Worm (Caenorhabditis elegans) whole organism, L1 larva: Measurements from ENCODE around the gene K02D10.8.

ENCODE experiments used
- C04F5.9 ChIP-seq: sonication (generic microtip); optimal IDR thresholded peaks from 2 replicates; lab custom pipeline; 2016; ENCODE audit warnings: missing genetic modification characterization, missing compliant biosample characterization
- C16A3.4 ChIP-seq: fragments of 150-350 bp; optimal IDR thresholded peaks from 2 replicates; lab custom pipeline; 2014; ENCODE audit warnings: missing biosample characterization, missing genetic modification characterization
- F16B12.6 ChIP-seq: fragments of 150-350 bp; optimal IDR thresholded peaks from 2 replicates; lab custom pipeline; 2014; ENCODE audit warnings: missing biosample characterization, missing genetic modification characterization
- Y116A8C.19 ChIP-seq: sonication (generic microtip); optimal IDR thresholded peaks from 2 replicates; lab custom pipeline; 2016; ENCODE audit warnings: missing compliant biosample characterization, missing genetic modification characterization, borderline replicate concordance
- aha-1 ChIP-seq: fragments of 150-350 bp; optimal IDR thresholded peaks from 2 replicates; lab custom pipeline; 2014; ENCODE audit warnings: missing biosample characterization, missing genetic modification characterization
- aly-2 ChIP-seq: fragments of 150-350 bp; optimal IDR thresholded peaks from 2 replicates; lab custom pipeline; 2014; ENCODE audit warnings: missing biosample characterization, missing genetic modification characterization
- ama-1 ChIP-seq: fragments of 150-350 bp; optimal IDR thresholded peaks from 2 replicates; lab custom pipeline; 2014
- blmp-1 ChIP-seq: fragments of 150-350 bp; optimal IDR thresholded peaks from 2 replicates; lab custom pipeline; 2014; ENCODE audit warnings: missing biosample characterization, missing genetic modification characterization
- ceh-63 ChIP-seq: fragments of 200-800 bp; sonication (Bioruptor generic); optimal IDR thresholded peaks from 2 replicates; lab custom pipeline; 2018; ENCODE audit warnings: mild to moderate bottlenecking, missing genetic modification characterization, missing compliant biosample characterization
- ceh-8 ChIP-seq: fragments of 200-800 bp; sonication (Bioruptor generic); optimal IDR thresholded peaks from 2 replicates; lab custom pipeline; 2018; ENCODE audit warnings: mild to moderate bottlenecking, missing genetic modification characterization, moderate library complexity, missing compliant biosample characterization
- ceh-82 ChIP-seq, 3 experiments: fragments of 150-350 bp in 1 of 3; sonication (generic microtip) in 2 of 3; optimal IDR thresholded peaks; 2 replicates each; lab custom pipeline; 2014 to 2017; ENCODE audit warnings: missing biosample characterization in 3 of 3, missing genetic modification characterization in 3 of 3
- egl-13 ChIP-seq: sonication (generic microtip); optimal IDR thresholded peaks from 2 replicates; lab custom pipeline; 2016; ENCODE audit warnings: missing genotype, missing genetic modification reagents, missing genetic modification characterization, missing compliant biosample characterization
- egl-27 ChIP-seq, 2 experiments: fragments of 150-350 bp in 1 of 2; sonication (generic microtip); optimal IDR thresholded peaks; 3 replicates each; lab custom pipeline; 2017 to 2018; ENCODE audit warnings: missing biosample characterization in 2 of 2, missing genetic modification characterization in 2 of 2, missing genetic modification reagents in 2 of 2
- elt-2 ChIP-seq: sonication (generic microtip); optimal IDR thresholded peaks from 2 replicates; lab custom pipeline; 2016; ENCODE audit warnings: missing genetic modification characterization, mild to moderate bottlenecking, inconsistent platforms, missing compliant biosample characterization, missing genetic modification reagents
- ets-5 ChIP-seq: fragments of 200-800 bp; sonication (Bioruptor generic); IDR thresholded peaks from 2 replicates; pipeline ENCODE4 v1.3.6; 2022; ENCODE audit warnings: missing genetic modification characterization, missing compliant biosample characterization
- grh-1 ChIP-seq: fragments of 200-800 bp; sonication (Bioruptor generic); IDR thresholded peaks from 2 replicates; pipeline ENCODE4 v1.3.6; 2022; ENCODE audit warnings: missing genetic modification reagents, missing genetic modification characterization, missing compliant biosample characterization
- hlh-17 ChIP-seq: fragments of 200-800 bp; sonication (Bioruptor generic); optimal IDR thresholded peaks from 2 replicates; lab custom pipeline; 2018; ENCODE audit warnings: missing genetic modification characterization, mild to moderate bottlenecking, missing compliant biosample characterization, moderate library complexity, borderline replicate concordance
- hlh-4 ChIP-seq: sonication (generic microtip); optimal IDR thresholded peaks from 2 replicates; lab custom pipeline; 2016; ENCODE audit warnings: mild to moderate bottlenecking, missing genetic modification characterization, missing compliant biosample characterization
- hpl-2 ChIP-seq: fragments of 150-350 bp; optimal IDR thresholded peaks from 2 replicates; lab custom pipeline; 2014; ENCODE audit warnings: missing biosample characterization, missing genetic modification reagents, missing genetic modification characterization
- lin-14 ChIP-seq: fragments of 200-800 bp; sonication (Bioruptor generic); optimal IDR thresholded peaks from 2 replicates; lab custom pipeline; 2018; ENCODE audit warnings: mild to moderate bottlenecking, missing genetic modification characterization, moderate library complexity, missing compliant biosample characterization
- lin-35 ChIP-seq, 2 experiments: fragments of 150-350 bp; optimal IDR thresholded peaks; 2 replicates each; lab custom pipeline; 2014; ENCODE audit warnings: missing biosample characterization in 2 of 2, missing genetic modification characterization in 2 of 2, missing genetic modification reagents in 2 of 2
- lin-39 ChIP-seq: fragments of 150-350 bp; optimal IDR thresholded peaks from 2 replicates; lab custom pipeline; 2014; ENCODE audit warnings: missing biosample characterization, missing genetic modification reagents, missing genetic modification characterization
- mab-9 ChIP-seq: fragments of 200-800 bp; sonication (Bioruptor generic); IDR thresholded peaks from 2 replicates; pipeline ENCODE4 v1.3.6; 2022; ENCODE audit warnings: missing genetic modification reagents, missing genetic modification characterization, missing compliant biosample characterization
- mef-2 ChIP-seq: fragments of 150-350 bp; optimal IDR thresholded peaks from 2 replicates; lab custom pipeline; 2014; ENCODE audit warnings: missing biosample characterization, missing genetic modification characterization
- nhr-12 ChIP-seq: sonication (generic microtip); optimal IDR thresholded peaks from 2 replicates; lab custom pipeline; 2017; ENCODE audit warnings: missing biosample characterization, missing genetic modification characterization
- nhr-19 ChIP-seq: fragments of 200-800 bp; sonication (Bioruptor generic); conservative IDR thresholded peaks from 2 replicates; pipeline ENCODE4 v1.3.6; 2022; ENCODE audit warnings: missing genetic modification characterization, missing compliant biosample characterization
- nhr-20 ChIP-seq: sonication (generic microtip); optimal IDR thresholded peaks from 2 replicates; lab custom pipeline; 2016; ENCODE audit warnings: mild to moderate bottlenecking, missing genetic modification characterization, missing compliant biosample characterization
- nhr-237 ChIP-seq: fragments of 150-350 bp; optimal IDR thresholded peaks from 2 replicates; lab custom pipeline; 2014; ENCODE audit warnings: missing biosample characterization, missing genetic modification characterization
- nhr-28 ChIP-seq: fragments of 150-350 bp; optimal IDR thresholded peaks from 2 replicates; lab custom pipeline; 2014; ENCODE audit warnings: missing biosample characterization, missing genetic modification characterization
- nhr-47 ChIP-seq: sonication (generic microtip); optimal IDR thresholded peaks from 2 replicates; lab custom pipeline; 2016; ENCODE audit warnings: mild to moderate bottlenecking, missing genetic modification characterization, moderate library complexity, missing compliant biosample characterization
- nhr-76 ChIP-seq: sonication (generic microtip); optimal IDR thresholded peaks from 2 replicates; lab custom pipeline; 2017; ENCODE audit warnings: missing biosample characterization, missing genetic modification characterization
- nhr-90 ChIP-seq: sonication (generic microtip); optimal IDR thresholded peaks from 2 replicates; lab custom pipeline; 2016; ENCODE audit warnings: mild to moderate bottlenecking, missing genetic modification characterization, missing compliant biosample characterization; ENCODE audit not compliant: poor library complexity
- pax-3 ChIP-seq: fragments of 200-800 bp; sonication (Bioruptor generic); optimal IDR thresholded peaks from 2 replicates; lab custom pipeline; 2018; ENCODE audit warnings: mild to moderate bottlenecking, missing genetic modification characterization, moderate library complexity, missing compliant biosample characterization
- skn-1 ChIP-seq: fragments of 150-350 bp; optimal IDR thresholded peaks from 2 replicates; lab custom pipeline; 2014; ENCODE audit warnings: missing biosample characterization, missing genetic modification characterization
- snu-23 ChIP-seq: sonication (generic microtip); optimal IDR thresholded peaks from 2 replicates; lab custom pipeline; 2016; ENCODE audit warnings: missing genetic modification characterization, missing compliant biosample characterization
- sox-4 ChIP-seq: sonication (generic microtip); optimal IDR thresholded peaks from 2 replicates; lab custom pipeline; 2016; ENCODE audit warnings: missing genetic modification characterization, missing compliant biosample characterization
- sup-37 ChIP-seq: fragments of 200-800 bp; sonication (Bioruptor generic); optimal IDR thresholded peaks from 2 replicates; lab custom pipeline; 2018; ENCODE audit warnings: mild to moderate bottlenecking, missing genetic modification characterization, missing compliant biosample characterization
- swsn-7 ChIP-seq: sonication (generic microtip); optimal IDR thresholded peaks from 2 replicates; lab custom pipeline; 2016; ENCODE audit warnings: missing genetic modification characterization, missing compliant biosample characterization
- tlp-1 ChIP-seq: fragments of 150-350 bp; optimal IDR thresholded peaks from 2 replicates; lab custom pipeline; 2014; ENCODE audit warnings: missing biosample characterization, missing genetic modification characterization
- unc-130 ChIP-seq: fragments of 150-350 bp; optimal IDR thresholded peaks from 2 replicates; lab custom pipeline; 2017; ENCODE audit warnings: missing biosample characterization, missing genetic modification characterization, inconsistent platforms
- unc-62 ChIP-seq: fragments of 150-350 bp; optimal IDR thresholded peaks from 2 replicates; lab custom pipeline; 2014; ENCODE audit warnings: missing biosample characterization, missing genetic modification reagents, missing genetic modification characterization
- vab-15 ChIP-seq: sonication (generic microtip); optimal IDR thresholded peaks from 2 replicates; lab custom pipeline; 2017; ENCODE audit warnings: missing genotype, mild to moderate bottlenecking, missing genetic modification characterization, missing compliant biosample characterization
- xbp-1 ChIP-seq: sonication (generic microtip); optimal IDR thresholded peaks from 2 replicates; lab custom pipeline; 2016; ENCODE audit warnings: missing genetic modification characterization, missing compliant biosample characterization
- zip-4 ChIP-seq: fragments of 200-800 bp; sonication (Bioruptor generic); optimal IDR thresholded peaks from 2 replicates; lab custom pipeline; 2018; ENCODE audit warnings: mild to moderate bottlenecking, missing genetic modification characterization, moderate library complexity, missing compliant biosample characterization

K02D10.8 gene

DNA sequence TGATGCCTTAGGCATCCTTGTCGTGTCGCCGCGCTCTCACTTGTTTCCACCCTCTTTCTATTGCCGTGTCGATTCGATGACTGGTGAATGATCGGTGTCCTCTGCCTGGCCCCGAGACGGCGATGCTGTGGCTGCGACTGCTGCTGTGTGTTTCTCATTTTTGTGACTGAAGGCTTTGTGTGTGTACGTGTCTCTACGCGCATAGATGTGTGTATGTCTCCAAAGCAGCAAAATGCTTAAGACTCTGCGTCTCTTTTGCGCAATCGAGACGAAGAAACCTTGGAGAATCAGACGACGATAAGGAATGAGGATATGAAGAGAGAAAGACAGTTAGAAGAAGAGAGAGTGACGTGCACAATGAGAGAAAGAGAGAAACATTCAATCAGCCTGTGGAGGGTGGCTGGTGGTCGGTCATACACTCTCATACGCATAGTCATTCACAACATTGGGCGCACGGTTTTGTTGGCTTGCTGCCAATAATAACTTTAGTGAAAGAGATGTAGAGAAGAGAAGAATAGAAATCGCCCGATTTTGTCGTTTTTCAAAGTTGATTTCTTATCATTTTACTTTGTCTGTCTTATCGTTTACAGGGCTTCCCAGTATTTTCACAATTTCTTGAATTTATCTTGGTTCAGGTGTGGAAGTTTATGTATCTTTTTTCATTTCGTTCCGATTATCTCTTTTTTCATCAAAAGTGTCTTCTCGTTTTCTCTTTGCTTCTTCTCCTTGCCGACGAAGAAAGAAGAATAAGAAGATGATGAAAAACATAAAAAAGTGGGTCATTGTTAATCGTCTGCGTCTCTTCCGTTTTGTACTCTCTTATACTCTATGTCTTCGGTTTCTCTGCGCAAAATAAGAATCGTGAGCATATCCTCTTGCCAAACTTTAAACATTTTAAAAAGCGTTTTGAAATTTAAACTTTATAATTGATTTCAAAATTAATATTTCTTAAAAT, 16.0 kb downstream of the K02D10.8 start (continued):
- TF ChIP-seq sox-4 (tag; lab: Kevin White, UChicago), result peak; percentile 56
- peak; percentile 95 to 96 for TF ChIP-seq egl-27 (tag; optimal IDR thresholded peaks at IDR 0.05; lab: Kevin White, UChicago)
- TF ChIP-seq lin-39 (tag; lab: Kevin White, UChicago), result peak; percentile 92
- TF ChIP-seq elt-2 (tag; lab: Kevin White, UChicago), result peak; percentile 90
- TF ChIP-seq egl-13 (tag; lab: Kevin White, UChicago), result peak; percentile 84
- peak; percentile 86 for TF ChIP-seq vab-15
- no peak for TF ChIP-seq hlh-4 (tag; lab: Kevin White, UChicago)
- peak; percentile 47 for TF ChIP-seq nhr-76 (tag; lab: Kevin White, UChicago)
- peak; percentile 82 for TF ChIP-seq grh-1
- peak; percentile 51 for TF ChIP-seq mab-9
- TF ChIP-seq blmp-1 (tag; lab: Kevin White, UChicago), result peak; percentile 85
- TF ChIP-seq nhr-28 (tag; lab: Kevin White, UChicago), result peak; percentile 76
- TF ChIP-seq aha-1 (tag; lab: Kevin White, UChicago), result peak; percentile 92
- TF ChIP-seq hpl-2 (GFP tag; lab: Kevin White, UChicago), result peak; percentile 92
- TF ChIP-seq aly-2 (tag; lab: Kevin White, UChicago), result peak; percentile 55
- TF ChIP-seq mef-2 (tag; lab: Kevin White, UChicago), result peak; percentile 94
- TF ChIP-seq unc-62 (GFP tag; lab: Kevin White, UChicago), result peak; percentile 22
- peak; percentile 96 for TF ChIP-seq snu-23 (GFP tag; lab: Kevin White, UChicago)
- TF ChIP-seq ceh-63 (GFP tag; lab: Kevin White, UChicago), result no peak
- peak; percentile 81 for TF ChIP-seq nhr-237 (tag; lab: Kevin White, UChicago)
- TF ChIP-seq lin-14 (GFP tag; lab: Kevin White, UChicago), result peak; percentile 99
- TF ChIP-seq C16A3.4 (tag; lab: Kevin White, UChicago), result peak; percentile 91
- peak; percentile 71 for TF ChIP-seq zip-4 (GFP tag; lab: Kevin White, UChicago)
- TF ChIP-seq ceh-8 (GFP tag; lab: Kevin White, UChicago), result no peak
- no peak for TF ChIP-seq Y116A8C.19 (tag; lab: Kevin White, UChicago)
- TF ChIP-seq skn-1, result peak; percentile 91
- peak; percentile 77 for TF ChIP-seq unc-130 (tag; lab: Kevin White, UChicago)
- peak; percentile 93 for TF ChIP-seq xbp-1 (tag; lab: Kevin White, UChicago)
- TF ChIP-seq ceh-82 (tag; optimal IDR thresholded peaks at IDR 0.05; lab: Kevin White, UChicago), result peak; percentile 69 to 96 (median 96)
- TF ChIP-seq ama-1, result peak; percentile 88
- peak; percentile 95 for TF ChIP-seq nhr-90 (tag; lab: Kevin White, UChicago)
- peak; percentile 72 to 91 for TF ChIP-seq lin-35 (GFP tag; optimal IDR thresholded peaks at IDR 0.05; lab: Kevin White, UChicago)
- TF ChIP-seq nhr-12 (tag; lab: Kevin White, UChicago), result peak; percentile 47
- TF ChIP-seq tlp-1 (tag; lab: Kevin White, UChicago), result no peak
- peak; percentile 92 for TF ChIP-seq nhr-19 (GFP tag; lab: Robert Waterston, UW)
- TF ChIP-seq ets-5 (GFP tag; lab: Robert Waterston, UW), result no peak
- TF ChIP-seq nhr-20 (tag; lab: Kevin White, UChicago), result peak; percentile 98
- peak; percentile 96 for TF ChIP-seq swsn-7 (tag; lab: Kevin White, UChicago)
- TF ChIP-seq C04F5.9 (tag; lab: Kevin White, UChicago), result peak; percentile 65
- peak; percentile 95 for TF ChIP-seq nhr-47 (tag; lab: Kevin White, UChicago)
- TF ChIP-seq F16B12.6 (tag; lab: Kevin White, UChicago), result peak; percentile 40
- TF ChIP-seq hlh-17, result no peak
- TF ChIP-seq pax-3 (tag; lab: Kevin White, UChicago), result peak; percentile 83
- peak; percentile 87 for TF ChIP-seq sup-37 (GFP tag; lab: Kevin White, UChicago)
